Worm (Caenorhabditis elegans): ENCODE results near the gene F54H5.3.

Gene F54H5.3

DNA sequence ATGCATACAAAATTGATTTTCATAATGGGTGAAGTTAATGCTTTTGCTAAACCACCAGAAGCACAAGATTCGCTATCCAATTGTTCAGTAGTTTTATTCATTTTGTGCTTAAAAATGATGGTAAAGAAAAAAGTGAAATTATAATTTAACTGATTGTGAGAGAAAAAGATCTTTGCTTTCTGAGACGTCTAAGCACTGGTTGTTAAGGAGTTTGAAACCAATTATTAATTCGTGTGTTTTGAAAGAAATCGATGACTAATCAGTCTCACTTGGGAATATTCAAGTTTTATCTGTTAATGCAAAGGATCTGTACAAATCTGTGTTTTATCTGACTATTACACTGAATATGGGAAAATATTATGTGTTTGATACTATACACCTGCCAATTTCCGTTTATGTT, 29.7 kb downstream of the F54H5.3 start, which contains the start of gene sra-26:
Gene sra-26, minus strand, starts transcription at position 101 of the 400 bp plus-strand sequence.
- no peak for TF ChIP-seq ztf-7 (tag; optimal IDR thresholded peaks at IDR 0.05)
- TF ChIP-seq ceh-82 (tag; optimal IDR thresholded peaks at IDR 0.05): no peak

ce11 chrII:6654284-6654683, 32.3 kb downstream of the F54H5.3 start, which contains the start of gene T19D12.9:
Gene T19D12.9 (minus strand): TSS chrII:6654384.
- TF ChIP-seq sdz-12 (GFP tag; optimal IDR thresholded peaks at IDR 0.05) (no peak), ceh-82 (tag; optimal IDR thresholded peaks at IDR 0.05) (no peak), lin-39 (tag; optimal IDR thresholded peaks at IDR 0.05) (no peak), daf-19 (GFP tag; conservative IDR thresholded peaks at IDR 0.05) (no peak), Y75B8A.6 (GFP tag; IDR thresholded peaks at IDR 0.05) (no peak), mdt-29 (GFP tag; IDR thresholded peaks at IDR 0.05) (no peak)

ce11 chrII:6658766-6659165, 36.8 kb downstream of the F54H5.3 start, which contains the start of gene T19D12.10:
Gene T19D12.10 (minus strand): TSS chrII:6658866.
- TF ChIP-seq zfp-3 (GFP tag; conservative IDR thresholded peaks at IDR 0.05): no peak
- TF ChIP-seq R02D3.7 (tag; optimal IDR thresholded peaks at IDR 0.05): no peak
- no peak for TF ChIP-seq sdz-12 (GFP tag; optimal IDR thresholded peaks at IDR 0.05)
- peak in 1 of 2 experiments; percentile 42 for TF ChIP-seq unc-62 (GFP tag; optimal IDR thresholded peaks at IDR 0.05 in 1 of 2)
- TF ChIP-seq unc-62 (tag; optimal IDR thresholded peaks at IDR 0.05): no peak
- TF ChIP-seq duxl-1 (tag; optimal IDR thresholded peaks at IDR 0.05; ENCODE audit: poor library complexity): no peak
- TF ChIP-seq lim-7 (GFP tag; IDR thresholded peaks at IDR 0.05): no peak
- no peak for TF ChIP-seq F26F4.8 (GFP tag; conservative IDR thresholded peaks at IDR 0.05)
- TF ChIP-seq ztf-11 (tag; optimal IDR thresholded peaks at IDR 0.05): no peak

DNA sequence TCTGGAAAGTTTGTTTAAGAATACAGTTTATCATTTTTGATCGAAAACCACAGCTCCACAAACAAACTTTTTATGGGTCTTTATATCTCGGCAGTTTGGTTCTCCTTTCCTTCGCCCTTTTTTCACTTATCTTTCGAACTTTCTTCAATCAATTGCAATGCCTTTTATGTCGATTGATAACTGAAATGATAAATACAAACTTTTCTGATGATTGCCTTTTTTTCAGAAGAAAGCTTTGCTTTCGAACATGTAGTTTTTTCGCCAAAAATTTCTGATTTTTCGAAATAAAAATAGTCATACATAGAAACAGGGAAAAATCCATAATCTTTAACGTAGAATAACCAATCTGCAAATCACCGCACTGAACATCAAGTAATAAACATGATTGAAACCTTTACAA, 39.2 kb downstream of the F54H5.3 start, which contains the start of gene T19D12.2:
Gene T19D12.2, plus strand, starts transcription at position 125 of the 400 bp plus-strand sequence.
- TF ChIP-seq daf-16 (GFP tag; optimal IDR thresholded peaks at IDR 0.05): no peak
- TF ChIP-seq daf-16 (tag; optimal IDR thresholded peaks at IDR 0.05): peak; percentile 45
- no peak for TF ChIP-seq D1046.2 (GFP tag; IDR thresholded peaks at IDR 0.05)
- TF ChIP-seq pqm-1 (tag; optimal IDR thresholded peaks at IDR 0.05): peak; percentile 93
- peak; percentile 48; the same call in 1 of the 2 replicates for TF ChIP-seq dmd-6 (GFP tag; IDR thresholded peaks at IDR 0.05)
- TF ChIP-seq dve-1 (tag; optimal IDR thresholded peaks at IDR 0.05; ENCODE audit: insufficient read depth): peak; percentile 33
- TF ChIP-seq unc-39 (tag; optimal IDR thresholded peaks at IDR 0.05): no peak
- TF ChIP-seq php-3 (GFP tag; IDR thresholded peaks at IDR 0.05): peak; percentile 81; the same call in 1 of the 2 replicates
- TF ChIP-seq hlh-11 (tag; optimal IDR thresholded peaks at IDR 0.05): peak; percentile 18
- peak; percentile 19 for TF ChIP-seq nhr-28 (tag; optimal IDR thresholded peaks at IDR 0.05)

ce11 chrII:6663799-6664198, 41.8 kb downstream of the F54H5.3 start:
- no peak for TF ChIP-seq tra-1 (GFP tag; IDR thresholded peaks at IDR 0.05)
- no peak for TF ChIP-seq zag-1 (tag; optimal IDR thresholded peaks at IDR 0.05)
- peak; percentile 42; the same call in 1 of the 2 replicates for TF ChIP-seq dmd-6 (GFP tag; IDR thresholded peaks at IDR 0.05)
- TF ChIP-seq dve-1 (tag; optimal IDR thresholded peaks at IDR 0.05; ENCODE audit: insufficient read depth): peak; percentile 52
- TF ChIP-seq daf-16 (GFP tag; optimal IDR thresholded peaks at IDR 0.05): no peak
- peak; percentile 66 for TF ChIP-seq daf-16 (tag; optimal IDR thresholded peaks at IDR 0.05)
- no peak for TF ChIP-seq zip-11 (GFP tag; IDR thresholded peaks at IDR 0.05)
- no peak for TF ChIP-seq ceh-82 (tag; optimal IDR thresholded peaks at IDR 0.05)
- TF ChIP-seq mdt-29 (GFP tag; IDR thresholded peaks at IDR 0.05): no peak

DNA sequence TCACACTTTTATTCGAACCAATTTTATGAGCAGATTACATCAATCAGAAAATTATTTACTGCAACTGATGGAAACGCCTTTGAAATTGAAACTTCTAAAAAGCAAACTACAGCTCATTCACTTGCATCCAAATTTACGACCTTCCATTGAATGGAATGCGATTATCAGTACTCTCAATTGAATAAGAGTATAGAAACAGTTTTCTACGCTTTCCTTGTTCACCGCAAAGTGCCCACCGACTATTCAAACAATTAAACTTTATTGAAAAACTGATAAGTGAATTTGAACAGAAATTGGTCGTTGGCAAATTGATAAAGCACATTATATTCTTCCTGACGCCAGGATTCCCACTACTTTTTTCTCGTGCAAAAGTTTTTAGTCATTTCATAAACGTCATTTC, 43.9 kb downstream of the F54H5.3 start:
- TF ChIP-seq dmd-6 (GFP tag; IDR thresholded peaks at IDR 0.05) (peak; percentile 64; the same call in 1 of the 2 replicates), pqm-1 (tag; optimal IDR thresholded peaks at IDR 0.05) (peak; percentile 95), aha-1 (tag) (peak; percentile 51), tra-1 (GFP tag; IDR thresholded peaks at IDR 0.05) (0 out of 2 replicates have a peak, but pooled peaks have one; percentile 51), set-16 (GFP tag; IDR thresholded peaks at IDR 0.05) (no peak), dpl-1 (GFP tag; optimal IDR thresholded peaks at IDR 0.05) (no peak), nhr-28 (tag; optimal IDR thresholded peaks at IDR 0.05) (peak; percentile 72), dve-1 (tag; optimal IDR thresholded peaks at IDR 0.05; ENCODE audit: insufficient read depth) (peak; percentile 29), php-3 (GFP tag; IDR thresholded peaks at IDR 0.05) (peak; percentile 89; the same call in 1 of the 2 replicates), hlh-11 (tag; optimal IDR thresholded peaks at IDR 0.05) (peak; percentile 62)

All from whole organism, L4 larva.